Fruit fly (Drosophila melanogaster) whole organism: ENCODE data around the gene Doc2.

Experiments
- CG8478 ChIP-seq: fragments of >200 bp; optimal IDR thresholded peaks from 2 replicates; lab custom pipeline; 2018; ENCODE audit warnings: inconsistent platforms
- Dll ChIP-seq: fragments of >200 bp; optimal IDR thresholded peaks from 2 replicates; lab custom pipeline; 2017
- EcR ChIP-seq, 2 experiments: fragments of >200 bp; optimal IDR thresholded peaks; 2 replicates each; lab custom pipeline; 2017; ENCODE audit warnings: missing biosample characterization in 2 of 2, missing genetic modification characterization in 2 of 2, missing genetic modification reagents in 2 of 2
- pan ChIP-seq: fragments of >200 bp; optimal IDR thresholded peaks from 2 replicates; lab custom pipeline; 2017
- psq ChIP-seq: fragments of >200 bp; optimal IDR thresholded peaks from 2 replicates; lab custom pipeline; 2017
- usp ChIP-seq: fragments of >200 bp; optimal IDR thresholded peaks from 2 replicates; lab custom pipeline; 2017; ENCODE audit warnings: missing biosample characterization, missing genetic modification characterization, mixed read lengths

Doc2 gene

DNA sequence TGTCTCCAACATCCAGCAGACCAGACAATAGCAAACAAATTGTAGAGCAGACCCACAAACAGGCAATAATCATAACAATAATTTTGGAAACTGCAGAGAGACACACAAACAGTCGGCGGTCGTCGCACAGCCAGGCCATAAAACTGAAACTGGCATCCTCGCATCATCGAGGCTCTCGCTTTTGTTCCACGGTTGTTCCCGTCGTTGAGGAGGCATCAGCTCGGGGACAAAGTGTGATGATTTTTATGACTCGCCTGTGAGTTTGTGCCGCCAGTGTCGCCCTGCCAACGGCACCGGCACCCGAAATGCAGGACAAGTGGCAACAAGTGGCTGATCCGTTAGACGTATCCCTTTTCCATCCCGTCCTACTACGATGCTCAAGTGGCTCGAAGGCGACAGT, 15.7 kb downstream of the Doc2 start:
- TF ChIP-seq EcR (GFP tag; optimal IDR thresholded peaks at IDR 0.05; lab: Kevin White, UChicago) = no peak
- TF ChIP-seq CG8478 = no peak
- no peak for TF ChIP-seq pan (lab: Kevin White, UChicago)
- no peak for TF ChIP-seq usp (GFP tag; lab: Kevin White, UChicago)
- TF ChIP-seq psq (lab: Kevin White, UChicago) = no peak
- no peak for TF ChIP-seq Dll (lab: Kevin White, UChicago)

DNA sequence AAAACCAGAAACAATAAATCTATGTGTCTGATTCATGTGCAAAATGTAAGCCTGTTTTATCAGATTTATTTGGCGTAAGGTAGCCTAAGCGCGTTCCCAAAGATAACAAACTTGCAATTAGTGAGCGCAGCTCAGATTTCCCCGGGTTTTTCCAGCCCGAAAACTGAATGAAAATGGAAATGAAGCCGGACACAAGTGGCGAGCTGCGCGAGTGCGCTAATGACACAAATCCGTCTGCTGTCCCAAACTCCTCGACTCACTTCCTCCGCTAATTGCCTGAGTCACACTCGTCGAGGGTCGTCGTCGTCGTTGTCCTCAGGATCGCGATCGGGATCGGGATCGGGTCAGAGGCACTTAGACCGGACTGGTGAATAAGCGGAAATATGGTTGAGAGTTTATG, 16.5 kb downstream of the Doc2 start:
- TF ChIP-seq usp (GFP tag; lab: Kevin White, UChicago) (no peak), Dll (lab: Kevin White, UChicago) (no peak), CG8478 (no peak), psq (lab: Kevin White, UChicago) (no peak), pan (lab: Kevin White, UChicago) (no peak), EcR (GFP tag; optimal IDR thresholded peaks at IDR 0.05; lab: Kevin White, UChicago) (no peak)

DNA sequence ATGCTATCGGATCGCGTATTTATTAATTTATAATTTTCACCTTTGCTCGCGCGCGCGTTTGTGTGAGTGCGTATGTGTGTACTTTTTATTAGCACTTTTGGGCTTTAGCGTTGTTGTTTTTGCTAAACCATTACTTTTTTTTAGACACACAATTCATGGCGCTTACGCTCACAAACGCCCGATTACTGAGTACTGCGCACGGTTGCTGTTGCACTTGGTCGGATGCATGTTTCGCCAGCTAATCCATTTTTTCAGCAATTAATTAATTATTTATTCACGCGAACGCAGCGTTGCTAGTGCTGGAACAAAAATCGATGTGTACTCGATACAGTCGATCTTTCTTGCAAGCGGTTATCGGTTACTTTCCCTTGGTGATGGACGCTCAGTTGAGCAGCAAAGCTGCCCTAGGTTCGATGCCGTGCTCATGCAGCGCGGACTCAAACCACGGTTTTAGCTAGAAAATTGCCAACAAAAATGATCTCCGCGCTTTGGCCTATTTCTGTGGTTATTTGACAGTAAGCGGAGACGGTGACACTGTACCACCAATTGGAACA, 21.3 kb downstream of the Doc2 start, which contains the start of the genes smg and CG5087:
TSS of gene smg (minus strand) at position 304 of the 554 bp plus-strand sequence.
TSS of gene CG5087 (plus strand) at position 499 of the 554 bp plus-strand sequence.
- no peak for TF ChIP-seq pan (lab: Kevin White, UChicago)
- TF ChIP-seq CG8478 = no peak
- TF ChIP-seq EcR (GFP tag; optimal IDR thresholded peaks at IDR 0.05; lab: Kevin White, UChicago) = no peak
- TF ChIP-seq Dll (lab: Kevin White, UChicago) = no peak

DNA sequence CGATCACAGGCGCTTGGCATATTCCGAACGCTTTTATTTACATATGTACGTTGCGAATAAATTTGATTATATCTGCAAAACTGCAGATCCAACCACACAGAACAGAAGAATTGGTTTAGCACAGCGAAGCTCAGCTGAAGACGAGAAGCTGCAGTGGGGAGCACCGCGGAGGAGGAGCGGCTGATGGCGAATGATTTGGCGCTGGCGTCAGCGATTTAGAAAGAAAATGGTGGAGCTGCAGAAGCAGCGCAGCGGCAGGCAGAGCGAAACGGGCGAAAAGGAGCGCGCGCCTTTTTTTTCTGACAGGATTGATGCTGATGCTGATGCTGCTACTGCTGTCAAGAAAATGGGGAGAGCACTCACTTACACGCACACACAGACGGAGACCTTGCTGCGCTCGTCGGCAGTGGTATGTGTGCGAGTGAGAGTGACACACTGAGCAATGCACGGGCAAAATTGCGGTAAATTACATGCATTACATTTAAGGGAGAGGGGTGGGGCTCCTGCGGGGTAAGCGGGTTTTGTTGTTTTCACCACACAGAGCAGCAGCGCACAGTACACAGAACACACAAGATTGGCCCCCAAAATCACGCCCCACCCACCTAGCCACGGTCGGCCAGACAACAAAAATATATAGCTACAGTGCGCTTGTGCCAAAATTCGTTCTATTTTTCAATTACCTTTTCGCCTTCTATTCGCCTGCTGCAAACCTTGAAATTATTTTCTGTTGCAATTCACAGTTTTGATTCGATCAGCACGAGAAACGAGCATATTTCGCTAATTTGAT, 22.0 kb downstream of the Doc2 start:
- no peak for TF ChIP-seq usp (GFP tag; lab: Kevin White, UChicago)
- TF ChIP-seq Dll (lab: Kevin White, UChicago) = peak; percentile 81

DNA sequence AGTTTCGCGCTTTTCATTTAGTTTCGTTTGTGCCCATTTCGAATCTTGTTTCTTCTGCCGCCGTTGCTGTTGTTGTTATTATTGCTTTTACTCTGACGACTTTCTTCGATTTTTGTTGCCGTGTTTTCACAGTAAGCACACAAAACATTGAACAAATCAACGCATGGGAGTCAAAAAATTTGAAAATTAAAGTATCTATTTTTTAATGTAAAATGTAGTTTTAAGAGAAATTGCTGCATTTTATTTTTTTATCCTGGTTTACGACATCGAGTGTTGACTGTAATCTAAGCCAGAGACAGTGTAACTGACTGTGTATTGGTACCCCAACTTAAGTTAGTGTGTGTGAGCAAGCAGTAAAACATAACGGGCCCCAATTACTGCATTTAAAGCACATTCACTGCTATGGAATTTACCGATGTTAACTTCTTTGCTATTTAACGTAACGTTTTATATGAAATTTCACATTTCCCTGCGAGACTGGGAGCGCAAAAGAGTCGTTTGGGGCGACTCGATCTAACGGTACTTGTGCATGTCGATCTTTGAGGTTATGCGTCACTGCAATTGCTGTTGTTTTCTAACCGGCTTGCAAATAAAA, 22.8 kb downstream of the Doc2 start:
- TF ChIP-seq CG8478 (no peak), EcR (GFP tag; optimal IDR thresholded peaks at IDR 0.05; lab: Kevin White, UChicago) (no peak), psq (lab: Kevin White, UChicago) (no peak), usp (GFP tag; lab: Kevin White, UChicago) (no peak), Dll (lab: Kevin White, UChicago) (no peak), pan (lab: Kevin White, UChicago) (no peak)

DNA sequence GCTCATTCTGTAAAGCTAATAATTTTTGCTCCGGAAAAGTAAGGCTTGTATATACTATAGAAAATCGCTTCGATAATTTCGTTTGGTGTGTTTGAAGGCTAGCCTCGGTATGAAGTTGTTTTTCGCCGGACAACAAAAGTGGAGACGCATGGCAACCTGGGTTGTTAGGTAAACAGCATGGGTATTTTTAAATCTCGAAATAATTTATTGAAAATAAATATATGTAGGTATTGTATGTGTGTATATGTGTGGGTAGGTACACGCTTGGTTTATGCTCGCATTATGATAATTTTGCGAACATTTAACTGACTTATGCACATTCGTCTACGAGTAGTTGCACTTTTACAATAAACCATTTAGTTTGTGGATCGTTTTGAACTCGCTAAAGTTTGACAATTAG, 28.9 kb downstream of the Doc2 start, which contains the start of gene CG5280:
TSS of gene CG5280 (minus strand) at position 101 of the 400 bp plus-strand sequence.
- no peak for TF ChIP-seq CG8478
- no peak for TF ChIP-seq usp (GFP tag; lab: Kevin White, UChicago)
- no peak for TF ChIP-seq pan (lab: Kevin White, UChicago)
- TF ChIP-seq EcR (GFP tag; optimal IDR thresholded peaks at IDR 0.05; lab: Kevin White, UChicago) = no peak
- TF ChIP-seq psq (lab: Kevin White, UChicago) = no peak
- TF ChIP-seq Dll (lab: Kevin White, UChicago) = no peak

DNA sequence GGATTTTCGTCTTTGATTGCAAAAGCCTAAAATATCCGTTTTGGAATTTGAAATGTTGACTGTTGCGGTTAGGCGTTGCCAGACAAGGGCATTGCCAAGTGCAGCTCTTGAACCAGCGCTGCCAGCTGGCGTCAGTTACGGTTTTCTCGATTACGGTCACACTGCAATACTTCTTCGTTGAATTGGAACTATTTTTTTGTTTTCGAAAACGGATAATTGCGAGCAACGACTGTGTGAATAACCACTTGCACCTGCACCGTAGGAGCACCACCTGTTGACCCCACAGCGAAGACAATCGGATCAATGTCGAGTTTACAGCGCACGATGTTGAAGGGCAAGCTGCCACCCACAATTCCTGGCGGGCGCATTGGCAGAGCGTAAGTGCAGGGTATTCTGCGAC, 32.5 kb downstream of the Doc2 start, which contains the start of gene CG5068:
TSS of gene CG5068 (plus strand) at position 129 of the 400 bp plus-strand sequence.
- no peak for TF ChIP-seq psq (lab: Kevin White, UChicago)
- no peak for TF ChIP-seq EcR (GFP tag; optimal IDR thresholded peaks at IDR 0.05; lab: Kevin White, UChicago)
- TF ChIP-seq Dll (lab: Kevin White, UChicago) = no peak
- no peak for TF ChIP-seq pan (lab: Kevin White, UChicago)
- TF ChIP-seq usp (GFP tag; lab: Kevin White, UChicago) = no peak
- TF ChIP-seq CG8478 = no peak

DNA sequence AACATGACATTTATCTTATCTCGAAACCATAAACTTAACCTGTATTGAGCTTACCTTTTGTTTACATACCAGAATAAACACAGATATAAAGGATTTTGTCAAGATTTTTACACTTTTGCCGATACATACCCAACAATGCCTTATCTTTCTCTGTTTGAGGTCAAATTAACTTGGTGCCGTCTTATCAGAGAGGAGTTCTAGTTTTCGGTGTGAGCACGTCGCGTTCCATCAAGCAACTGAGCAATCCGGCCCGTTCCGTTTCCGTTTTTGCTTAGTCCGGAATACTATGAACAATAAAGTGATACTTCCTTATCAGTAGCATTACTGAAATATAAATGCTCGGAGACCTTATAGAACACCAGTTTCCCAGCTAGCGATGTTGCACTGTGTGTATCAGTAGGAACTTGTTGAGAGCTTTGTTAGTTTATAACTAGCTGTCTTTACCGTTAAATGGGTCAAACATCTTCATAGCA, 33.2 kb downstream of the Doc2 start, which contains the start of gene Galk:
TSS of gene Galk (minus strand) at position 244 of the 473 bp plus-strand sequence.
- TF ChIP-seq usp (GFP tag; lab: Kevin White, UChicago) (no peak), psq (lab: Kevin White, UChicago) (no peak), CG8478 (no peak), Dll (lab: Kevin White, UChicago) (no peak), pan (lab: Kevin White, UChicago) (no peak)

DNA sequence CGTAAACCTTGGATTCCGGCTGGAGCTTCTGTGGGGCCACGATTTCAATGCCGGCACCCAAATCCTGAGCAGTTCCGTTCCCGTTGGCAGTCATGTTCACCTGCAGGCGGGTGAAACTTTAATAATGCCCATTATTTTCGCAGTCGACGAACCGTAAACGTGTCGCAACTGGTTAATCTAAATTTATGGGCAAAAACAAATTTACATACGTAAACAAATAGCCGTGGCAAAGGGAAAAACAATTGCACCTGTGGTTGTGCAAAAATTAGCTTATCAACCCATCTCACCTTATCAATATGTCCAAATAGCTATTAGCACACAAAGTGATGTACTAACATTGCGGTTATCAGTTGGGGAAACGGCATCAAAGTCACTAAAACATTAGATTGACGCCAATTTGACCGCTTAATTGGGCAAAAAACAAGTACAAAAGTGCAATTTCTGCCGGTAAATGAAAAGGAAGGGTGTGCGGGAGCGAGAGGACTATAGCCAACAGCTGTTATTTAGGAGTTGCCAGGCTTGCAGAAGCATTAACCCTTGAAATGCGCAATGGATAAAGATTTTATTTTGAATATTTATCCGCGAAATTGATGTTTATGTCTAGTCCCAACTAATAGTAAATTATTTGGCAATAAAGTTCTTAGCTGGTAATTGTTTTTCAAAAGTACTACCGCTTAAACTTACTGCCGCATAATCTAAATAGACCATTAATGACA, 33.8 kb downstream of the Doc2 start:
- TF ChIP-seq EcR (GFP tag; optimal IDR thresholded peaks at IDR 0.05; lab: Kevin White, UChicago) = no peak
- TF ChIP-seq psq (lab: Kevin White, UChicago) = no peak
- no peak for TF ChIP-seq pan (lab: Kevin White, UChicago)
- no peak for TF ChIP-seq CG8478
- no peak for TF ChIP-seq usp (GFP tag; lab: Kevin White, UChicago)
- no peak for TF ChIP-seq Dll (lab: Kevin White, UChicago)

DNA sequence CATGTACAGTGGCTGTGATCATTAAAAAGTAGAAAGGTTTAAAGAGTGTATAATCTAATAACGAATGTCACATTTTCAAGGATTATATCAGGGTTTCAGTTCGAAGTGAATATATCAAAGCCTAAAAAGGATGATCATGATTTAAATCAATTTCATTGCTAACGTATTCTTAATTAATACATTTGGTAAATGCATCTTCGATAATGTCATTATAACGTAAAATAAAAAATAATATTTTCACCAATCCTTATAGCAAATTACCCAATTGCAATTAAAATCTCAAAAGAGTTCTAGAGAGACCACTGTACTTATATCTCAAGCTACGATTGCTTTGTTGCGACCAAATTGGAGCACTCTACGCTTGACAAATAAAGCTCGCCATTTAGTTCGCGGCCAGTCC, 37.0 kb downstream of the Doc2 start:
- TF ChIP-seq pan (lab: Kevin White, UChicago) (no peak), usp (GFP tag; lab: Kevin White, UChicago) (no peak), EcR (GFP tag; optimal IDR thresholded peaks at IDR 0.05; lab: Kevin White, UChicago) (no peak), Dll (lab: Kevin White, UChicago) (no peak), CG8478 (no peak), psq (lab: Kevin White, UChicago) (no peak)

DNA sequence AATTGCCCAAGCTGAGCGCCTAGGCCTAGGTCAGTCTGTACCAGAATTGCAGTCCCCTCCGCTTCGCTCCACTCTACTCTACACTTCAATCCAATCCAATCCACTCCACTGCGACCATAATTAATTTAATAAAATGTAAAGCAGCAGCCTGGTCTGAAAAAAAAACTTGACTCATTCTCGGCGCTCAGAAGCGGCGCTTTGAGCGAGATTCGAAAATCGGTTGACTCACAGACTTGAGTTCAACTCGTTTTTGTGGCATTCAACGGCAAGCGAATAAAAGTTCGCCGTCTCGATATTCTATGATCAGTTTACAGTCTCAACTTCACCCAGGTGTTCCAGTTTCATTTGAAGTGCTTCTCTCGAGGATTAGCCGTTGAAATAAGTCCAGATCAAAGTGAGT, 37.6 kb downstream of the Doc2 start, which contains the start of gene CG13314:
TSS of gene CG13314 (plus strand) at position 301 of the 400 bp plus-strand sequence.
- no peak for TF ChIP-seq psq (lab: Kevin White, UChicago)
- no peak for TF ChIP-seq CG8478
- no peak for TF ChIP-seq EcR (GFP tag; optimal IDR thresholded peaks at IDR 0.05; lab: Kevin White, UChicago)
- no peak for TF ChIP-seq pan (lab: Kevin White, UChicago)
